Fruit fly (Drosophila melanogaster) whole organism, larva: ENCODE results near the gene CG3301.
A peak's percentile ranks its signal among the peaks of the same experiment; 100 is the strongest.

Experiments used
- noc ChIP-seq: fragments of 200-800 bp; sonication (Bioruptor generic); optimal IDR thresholded peaks from 3 replicates; lab custom pipeline; 2019; ENCODE audit warnings: missing biosample characterization, mild to moderate bottlenecking, missing genetic modification characterization, moderate library complexity

The CG3301 gene

DNA sequence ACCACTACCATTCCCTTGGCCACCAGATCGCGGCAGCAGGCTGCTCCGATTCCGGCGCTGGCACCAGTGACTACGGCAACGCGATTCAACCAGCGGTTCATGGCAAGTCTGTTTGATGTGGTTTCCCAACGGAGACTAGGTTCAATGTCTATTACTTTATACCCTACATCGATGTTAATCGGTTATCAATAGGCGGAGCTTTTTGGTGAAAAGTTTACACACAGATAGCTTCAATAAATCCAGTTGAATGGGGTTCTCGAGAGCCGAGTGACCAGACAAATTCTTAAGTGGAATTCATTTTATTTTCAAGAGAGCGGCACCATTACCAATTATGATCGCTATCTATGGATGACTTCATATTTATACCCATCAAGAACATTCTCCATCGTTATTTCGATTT, at the start of gene CG3301:
Gene CG3301 (minus strand): TSS at position 139 of the 400 bp plus-strand sequence.
- TF ChIP-seq noc (tag; lab: Kevin White, UChicago) = no peak

DNA sequence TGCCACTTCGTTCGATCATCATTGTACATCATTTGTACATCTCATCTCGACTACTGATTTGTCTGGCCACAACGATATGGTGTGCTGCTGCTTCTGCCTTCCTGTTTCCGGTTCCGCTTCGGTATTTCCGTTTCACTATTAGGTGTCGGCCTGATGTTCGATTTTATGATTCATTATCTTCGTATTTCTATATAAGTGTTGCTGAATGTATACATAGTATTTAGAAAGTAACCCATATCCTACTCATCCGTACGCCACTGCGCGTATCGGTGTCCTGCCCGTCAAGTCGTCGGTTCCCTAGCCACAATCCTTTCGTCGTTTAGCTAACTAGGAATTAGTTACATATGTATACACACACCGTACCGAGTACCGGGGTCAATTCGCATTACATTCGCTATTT, 43.1 kb upstream of the CG3301 start:
- TF ChIP-seq noc (tag; lab: Kevin White, UChicago) = no peak

DNA sequence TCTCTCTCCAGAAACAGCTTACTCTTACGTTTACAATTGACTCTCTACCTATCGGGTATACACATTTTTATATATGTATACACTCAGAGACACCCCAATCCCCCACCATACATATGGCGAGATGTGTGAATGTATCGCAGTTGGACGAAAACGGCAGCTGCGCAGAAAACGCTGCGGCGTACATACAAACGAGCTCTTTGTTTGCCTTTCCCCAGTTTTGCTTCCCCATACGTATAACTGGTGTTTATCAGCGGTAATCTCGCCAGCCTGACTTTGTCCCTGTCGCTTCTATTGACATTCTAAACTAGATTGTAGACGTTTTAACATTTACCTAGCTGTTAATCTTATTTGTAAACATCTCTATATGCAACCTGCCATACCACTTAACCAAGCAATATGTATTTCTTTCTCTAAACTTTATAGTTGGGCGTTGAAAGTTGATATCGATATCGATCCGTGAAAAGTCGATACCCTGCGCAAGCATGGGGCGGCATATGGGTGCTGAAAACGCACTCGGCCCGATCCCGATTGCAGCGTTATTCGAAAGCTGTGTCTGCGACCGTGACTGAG, 21.4 kb upstream of the CG3301 start:
- peak; percentile 7 for TF ChIP-seq noc (tag; lab: Kevin White, UChicago)

DNA sequence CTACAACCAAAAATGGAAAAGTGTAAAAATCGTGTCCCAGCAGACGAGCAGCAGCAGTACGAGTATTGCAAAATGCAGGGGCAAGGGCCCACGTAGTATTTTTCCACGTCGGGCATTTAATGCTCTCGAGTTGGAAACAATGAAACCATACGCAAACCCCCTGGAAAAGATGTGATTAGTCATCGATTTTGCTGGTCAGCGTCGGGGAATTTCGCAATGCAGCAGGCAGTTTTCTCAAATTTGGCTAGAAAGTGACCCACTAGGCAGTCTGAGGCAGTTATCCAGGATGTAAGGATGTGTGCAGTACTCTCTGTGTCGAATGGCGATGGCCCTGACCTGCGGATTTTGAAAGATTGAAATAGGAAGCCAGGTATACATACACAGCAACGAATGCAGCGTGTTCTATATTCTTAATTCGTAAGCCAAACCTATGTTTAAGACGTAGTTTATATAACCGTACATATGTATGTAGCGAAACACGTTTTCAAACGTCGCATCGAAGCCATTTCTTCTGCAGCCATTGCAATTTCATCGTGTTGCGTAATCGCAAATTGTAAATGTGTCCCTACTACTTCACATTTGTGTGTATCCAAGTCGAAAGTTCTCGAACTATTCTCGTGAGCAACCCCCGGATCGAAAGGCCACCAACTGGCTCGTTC, 20.8 kb upstream of the CG3301 start:
- no peak for TF ChIP-seq noc (tag; lab: Kevin White, UChicago)

DNA sequence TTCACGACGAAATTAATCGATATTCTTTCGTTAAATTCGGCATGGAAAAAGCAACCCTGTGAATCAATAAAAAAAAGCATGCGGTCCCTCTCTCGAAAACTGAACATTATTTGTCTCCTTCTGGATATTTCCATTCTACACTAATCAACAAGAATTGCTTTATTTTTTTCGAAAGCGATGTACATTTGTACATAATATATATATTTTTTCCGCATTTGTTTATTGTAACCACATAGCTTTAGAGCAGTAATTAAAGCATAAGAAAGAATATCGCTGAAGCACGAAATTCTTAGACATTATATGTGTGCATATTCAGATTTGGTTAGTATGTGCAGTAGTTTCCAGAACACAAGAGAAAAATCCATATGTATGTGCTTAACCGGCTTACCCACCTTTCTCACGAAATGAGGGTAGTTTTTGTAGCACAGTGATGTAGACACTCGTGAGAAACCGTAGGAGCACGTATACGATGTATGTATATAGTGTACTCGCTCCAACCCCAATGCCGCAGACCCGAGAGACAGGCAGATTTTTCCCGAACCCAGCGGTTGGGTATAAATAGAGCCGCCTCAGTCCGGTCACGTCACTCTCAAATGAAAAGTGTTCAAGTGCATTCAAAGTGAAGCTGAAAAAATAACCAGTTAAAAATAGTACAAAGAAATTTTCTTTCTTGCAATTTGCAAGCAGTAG, 20.1 kb upstream of the CG3301 start:
- TF ChIP-seq noc (tag; lab: Kevin White, UChicago) = peak; percentile 94

DNA sequence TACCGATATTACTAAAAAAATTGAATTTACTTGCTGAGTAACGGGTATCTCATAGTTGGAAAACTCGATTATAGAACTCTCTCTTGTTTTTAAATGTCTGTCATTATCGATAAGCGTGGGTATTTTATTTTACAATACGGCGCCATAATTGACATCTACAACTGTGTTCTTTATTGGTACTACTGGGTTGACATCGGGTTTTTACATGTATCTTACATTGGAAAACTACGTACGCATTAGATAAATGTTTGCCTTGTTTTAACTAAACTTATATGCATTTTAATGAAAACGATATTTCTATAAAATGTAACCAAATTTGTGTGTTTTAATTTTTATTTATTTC, 19.6 kb upstream of the CG3301 start:
- TF ChIP-seq noc (tag; lab: Kevin White, UChicago) = no peak

DNA sequence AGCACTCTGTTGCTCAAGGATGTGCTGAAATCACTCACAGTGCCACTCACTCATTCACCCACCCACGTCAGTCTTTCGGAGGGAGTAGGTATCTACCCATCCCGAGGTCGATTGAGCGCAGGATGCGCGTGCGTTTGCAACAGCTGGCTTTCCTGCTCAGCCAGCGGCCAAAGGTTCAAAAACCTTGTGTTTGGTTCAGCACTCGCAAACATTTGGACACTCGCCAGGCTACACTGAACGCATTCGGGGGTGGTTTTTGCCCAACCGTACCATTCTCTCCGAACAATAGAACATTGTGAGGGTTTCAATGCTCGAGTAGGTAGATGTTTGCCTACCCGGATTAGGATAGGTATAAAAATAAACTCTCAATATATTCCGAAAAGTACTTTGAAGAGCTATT, 19.0 kb upstream of the CG3301 start:
- no peak for TF ChIP-seq noc (tag; lab: Kevin White, UChicago)

DNA sequence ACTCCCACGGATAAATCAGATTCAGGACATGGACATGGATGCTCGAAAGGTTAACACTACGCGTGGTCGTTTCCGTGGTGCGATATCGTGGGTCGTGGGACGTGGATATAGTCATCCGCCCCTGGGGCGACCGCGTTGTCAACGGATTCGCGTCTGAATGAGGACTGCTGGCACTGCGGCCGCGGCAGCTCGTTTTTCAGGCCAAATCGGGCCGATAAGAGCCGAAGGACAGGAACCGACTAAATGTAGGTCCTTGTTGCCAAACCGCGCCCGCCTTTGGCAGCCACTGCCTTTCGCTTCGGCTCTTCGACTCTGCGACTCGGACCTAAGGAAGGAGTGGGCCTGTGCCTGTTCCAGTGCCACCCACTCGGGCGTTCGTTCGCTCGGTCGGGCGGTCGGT, 17.8 kb upstream of the CG3301 start, which contains the start of gene SIFaR:
Gene SIFaR (minus strand): TSS at position 166 of the 400 bp plus-strand sequence.
- TF ChIP-seq noc (tag; lab: Kevin White, UChicago) = no peak

DNA sequence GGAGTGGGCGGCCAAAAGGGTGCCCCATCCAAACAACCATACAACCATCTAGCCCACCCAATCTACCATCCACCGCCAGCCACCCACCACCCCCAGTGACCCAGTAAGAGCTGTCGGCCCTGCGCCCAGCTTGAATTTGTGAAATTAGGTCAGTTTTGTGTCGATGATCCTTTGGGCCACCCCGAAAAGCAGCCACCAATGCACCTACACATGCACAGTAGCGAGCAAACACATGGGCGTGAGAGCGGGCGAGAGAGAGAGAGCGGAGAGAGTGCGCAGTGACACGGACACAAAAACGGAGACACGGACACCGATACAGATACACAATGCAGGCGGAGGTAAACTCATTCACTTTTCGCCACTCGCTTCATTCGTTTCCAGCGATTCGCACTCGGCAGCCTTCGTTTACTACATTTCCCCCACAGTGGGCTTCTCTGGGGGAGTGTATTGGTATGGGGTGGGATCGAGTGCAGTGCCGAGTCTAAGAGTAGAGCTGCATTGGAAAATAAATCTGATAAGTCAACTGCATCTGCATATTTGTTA, 13.1 kb upstream of the CG3301 start:
- no peak for TF ChIP-seq noc (tag; lab: Kevin White, UChicago)

DNA sequence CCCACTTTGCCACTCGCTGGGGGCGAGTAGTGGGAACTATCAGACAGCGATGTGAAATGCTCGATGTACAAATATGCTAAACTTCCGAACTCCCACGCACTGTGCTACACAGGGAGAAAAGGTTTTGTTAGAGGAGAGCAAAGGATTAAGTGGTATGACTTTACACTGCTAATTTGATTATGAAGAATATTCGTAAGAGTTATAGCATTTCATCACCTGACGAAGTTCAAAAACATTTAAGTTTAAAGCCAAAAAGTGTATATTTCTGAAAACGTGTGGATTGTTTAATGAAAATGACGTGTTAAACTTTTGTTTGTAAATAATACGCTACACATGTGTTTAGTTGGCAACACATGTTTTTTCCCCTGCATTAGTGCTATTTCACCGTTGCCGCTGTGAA, 12.4 kb upstream of the CG3301 start:
- no peak for TF ChIP-seq noc (tag; lab: Kevin White, UChicago)

DNA sequence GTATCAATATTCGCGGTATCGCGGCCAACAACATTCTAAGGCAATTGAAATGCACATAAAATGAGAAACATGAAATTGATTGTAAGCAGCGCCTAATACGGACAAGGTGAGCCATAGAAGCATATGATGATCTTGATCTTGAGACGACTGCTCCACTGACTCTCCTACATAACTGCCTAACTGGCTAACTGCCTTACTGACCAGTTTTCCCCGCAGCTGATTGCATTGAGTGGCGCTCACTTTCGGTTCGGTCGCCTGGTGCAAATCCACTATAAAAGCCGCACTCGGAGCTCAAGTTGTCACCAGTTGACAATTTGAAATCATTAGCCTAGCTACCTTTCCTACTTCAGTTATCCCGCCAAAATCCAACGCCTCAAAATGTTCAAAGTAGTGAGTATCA, 6.8 kb upstream of the CG3301 start, which contains the start of gene CG17298:
Gene CG17298 (plus strand): TSS at position 301 of the 400 bp plus-strand sequence.
- TF ChIP-seq noc (tag; lab: Kevin White, UChicago) = no peak

DNA sequence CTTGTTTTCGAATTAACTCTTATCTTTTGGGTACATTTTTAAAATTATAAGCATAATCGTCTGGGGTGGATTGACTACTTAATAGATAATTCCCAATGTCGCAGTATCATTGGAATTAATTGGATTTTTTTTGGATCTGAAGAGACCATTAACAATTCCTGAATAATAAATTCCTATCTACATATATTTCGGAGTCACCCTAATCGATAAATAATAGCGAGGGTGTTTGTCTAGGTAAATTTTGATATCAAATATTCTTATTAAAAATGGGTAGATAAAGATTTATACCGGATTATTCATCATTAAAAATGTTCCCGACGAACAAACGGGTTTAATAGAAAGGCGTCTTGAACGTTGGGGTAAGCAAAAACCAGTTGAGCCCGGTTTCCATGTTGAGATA, 1.2 kb downstream of the CG3301 start:
- TF ChIP-seq noc (tag; lab: Kevin White, UChicago) = no peak

DNA sequence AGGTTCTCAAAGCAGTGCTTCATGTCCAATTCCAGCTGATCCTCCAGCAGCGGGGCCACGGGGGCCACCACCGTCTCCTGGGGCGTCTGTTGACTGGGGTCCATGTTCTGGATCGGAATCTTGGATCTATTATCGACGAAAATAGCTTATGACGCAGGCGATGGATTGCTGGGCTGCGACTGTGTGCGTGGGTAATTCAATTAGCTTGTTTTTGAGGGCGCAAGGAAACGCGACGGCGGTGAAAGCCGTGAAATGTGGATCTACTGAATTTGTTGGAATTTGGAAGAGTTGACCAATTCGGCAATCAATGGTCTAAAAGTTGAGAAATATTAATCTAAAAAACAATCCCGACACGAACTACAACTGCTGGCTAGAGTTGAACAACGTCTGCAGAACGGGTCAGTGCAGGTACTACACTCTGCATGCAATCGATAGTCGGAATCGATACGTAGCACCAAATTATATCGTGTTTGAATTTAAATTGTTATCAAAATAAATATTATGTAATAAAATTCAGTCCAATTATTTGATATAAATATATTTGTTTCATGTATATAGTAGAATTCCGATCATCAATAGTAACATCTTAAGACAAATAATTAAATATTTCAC, 2.5 kb downstream of the CG3301 start, which contains the start of gene CG3308:
Gene CG3308 (minus strand): TSS at position 391 of the 612 bp plus-strand sequence.
- peak; percentile 61 for TF ChIP-seq noc (tag; lab: Kevin White, UChicago)

DNA sequence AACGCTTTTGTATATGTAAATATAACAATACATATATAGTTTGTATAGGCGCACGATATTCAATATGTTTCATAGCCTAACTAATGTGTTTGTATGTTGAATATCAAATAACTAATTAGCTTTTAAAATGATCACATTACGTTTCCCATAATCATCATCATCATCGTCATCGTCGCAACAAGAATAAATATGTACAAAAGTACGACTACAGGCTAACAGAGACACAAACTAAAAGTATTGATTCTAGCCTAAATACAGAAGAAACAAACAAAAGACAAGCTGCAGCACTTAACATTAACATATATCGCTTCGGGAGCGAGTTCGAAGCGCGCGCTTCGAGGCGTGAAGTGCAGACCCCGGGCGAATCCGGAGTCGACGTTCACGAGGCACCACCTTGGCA, 4.8 kb downstream of the CG3301 start:
- no peak for TF ChIP-seq noc (tag; lab: Kevin White, UChicago)

DNA sequence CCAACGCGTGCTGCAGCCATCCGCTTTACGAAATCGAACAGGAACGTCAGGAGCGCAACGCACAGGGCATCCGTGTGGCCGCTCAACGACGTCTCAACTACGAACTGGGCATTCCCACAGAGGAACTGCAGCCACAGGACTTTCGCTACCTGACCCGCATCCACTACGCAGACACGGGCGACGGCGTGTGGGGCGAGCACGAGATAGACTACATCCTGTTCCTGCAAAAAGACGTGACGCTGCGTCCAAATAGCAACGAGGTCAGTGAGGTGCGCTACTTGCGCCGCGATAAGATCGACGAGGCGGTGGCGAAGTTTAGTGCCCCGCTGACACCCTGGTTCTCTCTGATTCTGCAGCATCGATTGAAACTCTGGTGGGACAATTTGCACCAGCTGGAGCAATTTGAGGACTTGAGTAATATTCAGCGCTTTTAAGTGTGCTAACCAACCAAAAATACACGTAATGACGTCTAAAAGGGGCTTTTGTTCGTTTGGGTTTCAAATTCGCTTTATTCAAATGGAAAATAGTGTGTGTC, 5.4 kb downstream of the CG3301 start:
- no peak for TF ChIP-seq noc (tag; lab: Kevin White, UChicago)

DNA sequence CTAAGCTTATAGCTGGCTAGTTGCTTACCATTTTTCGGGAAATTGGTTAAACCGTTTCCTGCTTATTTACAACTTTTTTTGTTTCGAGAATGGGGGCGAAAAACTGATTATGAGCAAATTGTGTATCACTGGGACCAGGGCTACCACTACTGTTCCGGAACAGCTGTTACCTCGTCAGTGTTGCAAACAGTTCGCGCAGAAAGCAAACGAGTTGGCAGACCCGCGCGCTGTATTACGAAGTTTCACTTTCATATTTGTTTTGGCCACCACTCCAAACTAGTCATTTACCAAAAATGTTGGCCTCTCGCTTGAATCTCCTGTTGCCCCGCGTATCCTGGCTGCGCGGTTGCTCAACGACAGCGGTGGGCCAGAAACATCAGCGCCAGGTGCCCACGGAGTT, 6.1 kb downstream of the CG3301 start, which contains the start of the genes AP-2sigma and Idi:
Gene AP-2sigma (minus strand): TSS at position 153 of the 400 bp plus-strand sequence.
Gene Idi (plus strand): TSS at position 204 of the 400 bp plus-strand sequence.
- TF ChIP-seq noc (tag; lab: Kevin White, UChicago) = peak; percentile 26
